Worm (Caenorhabditis elegans): ENCODE data around the gene F15D4.6.

DNA sequence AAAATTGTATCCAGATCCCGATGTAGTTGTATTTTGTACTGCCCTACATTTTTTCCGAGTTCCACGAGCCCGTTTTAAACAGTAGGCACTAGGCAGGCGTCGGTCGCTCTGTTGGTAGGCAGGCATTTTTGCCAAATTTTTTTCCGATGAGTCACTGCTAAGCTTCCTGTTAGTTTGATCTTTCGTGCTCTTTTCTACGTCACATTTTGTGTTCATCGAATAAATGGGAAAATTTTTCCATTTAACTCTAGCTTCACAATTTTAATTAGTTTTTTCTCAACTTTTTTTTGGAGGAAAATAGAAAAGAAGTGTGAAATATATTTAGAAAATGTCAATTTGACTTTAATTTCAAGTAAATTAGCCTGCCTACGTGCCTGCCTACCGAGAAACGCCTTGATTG lies 18.3 kb downstream of the F15D4.6 start:
- TF ChIP-seq nhr-28 (tag; optimal IDR thresholded peaks at IDR 0.05), result no peak
- TF ChIP-seq nhr-11 (tag; optimal IDR thresholded peaks at IDR 0.05), result no peak
- TF ChIP-seq aly-2 (tag; optimal IDR thresholded peaks at IDR 0.05), result no peak
- TF ChIP-seq elt-3 (tag; optimal IDR thresholded peaks at IDR 0.05), result no peak
- TF ChIP-seq ztf-4 (tag; optimal IDR thresholded peaks at IDR 0.05), result no peak
- TF ChIP-seq nfya-1 (tag; optimal IDR thresholded peaks at IDR 0.05; ENCODE audit: insufficient read depth), result no peak
- TF ChIP-seq skn-1 (tag; optimal IDR thresholded peaks at IDR 0.05), result no peak
